Fruit fly (Drosophila melanogaster) whole organism, embryonic: ENCODE measurements around the gene Best2.
A peak's percentile ranks its signal among the peaks of the same experiment; 100 is the strongest.

ENCODE experiments used
- Bdp1 ChIP-seq: fragments of 200-800 bp; sonication (Bioruptor generic); optimal IDR thresholded peaks from 3 replicates; lab custom pipeline; 2016; ENCODE audit warnings: missing biosample characterization, missing genetic modification characterization
- CG10274 ChIP-seq: fragments of 200-800 bp; sonication (Bioruptor generic); optimal IDR thresholded peaks from 3 replicates; lab custom pipeline; 2017; ENCODE audit warnings: missing biosample characterization, mild to moderate bottlenecking, missing genetic modification characterization
- CG11456 ChIP-seq: fragments of 200-800 bp; sonication (Bioruptor generic); IDR thresholded peaks from 3 replicates; pipeline ENCODE4 v1.3.6; 2022; ENCODE audit warnings: missing biosample characterization, missing genetic modification characterization
- CG11560 ChIP-seq: fragments of 200-800 bp; sonication (Bioruptor generic); IDR thresholded peaks from 3 replicates; pipeline ENCODE4 v1.3.6; 2022; ENCODE audit warnings: missing biosample characterization, missing genetic modification characterization
- CG12391 ChIP-seq: fragments of 200-800 bp; sonication (Bioruptor generic); optimal IDR thresholded peaks from 3 replicates; lab custom pipeline; 2018; ENCODE audit warnings: missing biosample characterization, mild to moderate bottlenecking, missing genetic modification characterization, moderate library complexity
- CG12942 ChIP-seq: fragments of 200-800 bp; sonication (Bioruptor generic); optimal IDR thresholded peaks from 3 replicates; lab custom pipeline; 2016; ENCODE audit warnings: missing biosample characterization, missing genetic modification characterization
- CG14710 ChIP-seq: fragments of 200-800 bp; sonication (Bioruptor generic); optimal IDR thresholded peaks from 3 replicates; lab custom pipeline; 2019; ENCODE audit warnings: missing biosample characterization, mild to moderate bottlenecking, missing genetic modification characterization, moderate library complexity
- CG15011 ChIP-seq: fragments of 200-800 bp; sonication (Bioruptor generic); optimal IDR thresholded peaks from 3 replicates; lab custom pipeline; 2018; ENCODE audit warnings: missing biosample characterization, mild to moderate bottlenecking, missing genetic modification characterization
- CG1529 ChIP-seq: fragments of 200-800 bp; sonication (Bioruptor generic); optimal IDR thresholded peaks from 3 replicates; lab custom pipeline; 2018; ENCODE audit warnings: missing biosample characterization, missing genetic modification characterization
- CG1603 ChIP-seq: fragments of 200-800 bp; sonication (Bioruptor generic); optimal IDR thresholded peaks from 2 replicates; lab custom pipeline; 2019; ENCODE audit warnings: missing biosample characterization, mild to moderate bottlenecking, missing genetic modification characterization, moderate library complexity
- CG16815 ChIP-seq: fragments of 200-800 bp; sonication (Bioruptor generic); optimal IDR thresholded peaks from 3 replicates; lab custom pipeline; 2017; ENCODE audit warnings: missing biosample characterization, mild to moderate bottlenecking, missing genetic modification characterization
- CG17186 ChIP-seq: fragments of 200-800 bp; sonication (Bioruptor generic); optimal IDR thresholded peaks from 3 replicates; lab custom pipeline; 2017; ENCODE audit warnings: missing biosample characterization, missing genetic modification reagents, missing genetic modification characterization
- CG17612 ChIP-seq: fragments of 200-800 bp; sonication (Bioruptor generic); IDR thresholded peaks from 2 replicates; pipeline ENCODE4 v1.3.6; 2022; ENCODE audit warnings: missing biosample characterization, missing genetic modification characterization
- CG2199 ChIP-seq: fragments of 200-800 bp; sonication (Bioruptor generic); IDR thresholded peaks from 3 replicates; pipeline ENCODE4 v1.3.6; 2022; ENCODE audit warnings: missing biosample characterization, missing genetic modification characterization
- CG31365 ChIP-seq: fragments of 200-800 bp; sonication (Bioruptor generic); optimal IDR thresholded peaks from 2 replicates; lab custom pipeline; 2018; ENCODE audit warnings: missing biosample characterization, mild to moderate bottlenecking, missing genetic modification characterization
- CG3281 ChIP-seq: fragments of 200-800 bp; sonication (Bioruptor generic); optimal IDR thresholded peaks from 3 replicates; lab custom pipeline; 2017; ENCODE audit warnings: missing biosample characterization, mild to moderate bottlenecking, missing genetic modification characterization
- CG3995 ChIP-seq: fragments of 200-800 bp; sonication (Bioruptor generic); optimal IDR thresholded peaks from 3 replicates; lab custom pipeline; 2016; ENCODE audit warnings: missing biosample characterization, missing genetic modification characterization
- CG42726 ChIP-seq: fragments of 200-800 bp; sonication (Bioruptor generic); IDR thresholded peaks from 2 replicates; pipeline ENCODE4 v1.3.6; 2022; ENCODE audit warnings: missing biosample characterization, missing genetic modification characterization; ENCODE audit not compliant: partially characterized antibody
- CG4707 ChIP-seq: fragments of 200-800 bp; sonication (Bioruptor generic); optimal IDR thresholded peaks from 2 replicates; lab custom pipeline; 2018; ENCODE audit warnings: missing biosample characterization, mild to moderate bottlenecking, missing genetic modification characterization, moderate library complexity
- CG4730 ChIP-seq: fragments of 200-800 bp; sonication (Bioruptor generic); IDR thresholded peaks from 2 replicates; pipeline ENCODE4 v1.3.6; 2022; ENCODE audit warnings: missing biosample characterization, missing genetic modification characterization
- CG7372 ChIP-seq: fragments of 200-800 bp; sonication (Bioruptor generic); IDR thresholded peaks from 2 replicates; pipeline ENCODE4 v1.3.6; 2022; ENCODE audit warnings: missing biosample characterization, missing genetic modification characterization
- CG8388 ChIP-seq: fragments of 200-800 bp; sonication (Bioruptor generic); optimal IDR thresholded peaks from 2 replicates; lab custom pipeline; 2019; ENCODE audit warnings: missing biosample characterization, mild to moderate bottlenecking, missing genetic modification characterization, moderate library complexity
- CrebB ChIP-seq: fragments of 200-800 bp; sonication (Bioruptor generic); optimal IDR thresholded peaks from 3 replicates; lab custom pipeline; 2018; ENCODE audit warnings: missing biosample characterization, mild to moderate bottlenecking, missing genetic modification characterization
- Deaf1 ChIP-seq: fragments of 200-800 bp; optimal IDR thresholded peaks from 3 replicates; lab custom pipeline; 2019; ENCODE audit warnings: missing biosample characterization, mild to moderate bottlenecking, missing genetic modification characterization, moderate library complexity
- Dp ChIP-seq: fragments of 200-800 bp; sonication (Bioruptor generic); optimal IDR thresholded peaks from 2 replicates; lab custom pipeline; 2018; ENCODE audit warnings: missing biosample characterization, mild to moderate bottlenecking, missing genetic modification characterization, moderate library complexity
- E2f1 ChIP-seq: fragments of 200-800 bp; sonication (Bioruptor generic); IDR thresholded peaks from 2 replicates; pipeline ENCODE4 v1.3.6; 2022; ENCODE audit warnings: missing biosample characterization, missing genetic modification characterization
- Ets65A ChIP-seq: fragments of 200-800 bp; sonication (Bioruptor generic); peaks from one replicate; lab custom pipeline; 2016; ENCODE audit warnings: missing biosample characterization, missing genetic modification characterization
- Mrtf ChIP-seq: fragments of 200-800 bp; sonication (Bioruptor generic); IDR thresholded peaks from 3 replicates; pipeline ENCODE4 v1.3.6; 2022; ENCODE audit warnings: missing biosample characterization, missing genetic modification characterization
- Rfx ChIP-seq: fragments of 200-800 bp; sonication (Bioruptor generic); IDR thresholded peaks from 2 replicates; pipeline ENCODE4 v1.3.6; 2022; ENCODE audit warnings: missing biosample characterization, missing genetic modification characterization
- Scr ChIP-seq: fragments of 200-800 bp; sonication (Bioruptor generic); IDR thresholded peaks from 2 replicates; pipeline ENCODE4 v1.3.6; 2022; ENCODE audit warnings: missing biosample characterization, missing genetic modification characterization; ENCODE audit not compliant: partially characterized antibody
- Stat92E ChIP-seq, 3 experiments: fragments of >200 bp in 2 of 3; fragments of 200-800 bp in 1 of 3; sonication (Bioruptor generic) in 1 of 3; optimal IDR thresholded peaks; 2 replicates each; lab custom pipeline; 2017 to 2019; ENCODE audit warnings: missing biosample characterization in 3 of 3, missing genetic modification characterization in 3 of 3, mild to moderate bottlenecking in 1 of 3, moderate library complexity in 1 of 3
- Taf1 ChIP-seq: fragments of 200-800 bp; sonication (Bioruptor generic); IDR thresholded peaks from 2 replicates; pipeline ENCODE4 v1.3.6; 2022; ENCODE audit warnings: missing biosample characterization, missing genetic modification characterization
- Trl ChIP-seq, 3 experiments: fragments of >200 bp in 2 of 3; fragments of 200-800 bp in 1 of 3; sonication (Bioruptor generic) in 1 of 3; optimal IDR thresholded peaks; 2 replicates in 1 of 3; 3 replicates in 2 of 3; lab custom pipeline; 2016 to 2017; ENCODE audit warnings: missing biosample characterization in 1 of 3, missing genetic modification characterization in 1 of 3
- Xrp1 ChIP-seq: fragments of 200-800 bp; sonication (Bioruptor generic); IDR thresholded peaks from 2 replicates; pipeline ENCODE4 v1.3.6; 2022; ENCODE audit warnings: missing biosample characterization, missing genetic modification characterization
- ap ChIP-seq: fragments of 200-800 bp; sonication (Bioruptor generic); IDR thresholded peaks from 2 replicates; pipeline ENCODE4 v1.3.6; 2022; ENCODE audit warnings: missing biosample characterization, missing genetic modification characterization
- ato ChIP-seq: fragments of 200-800 bp; sonication (Bioruptor generic); IDR thresholded peaks from 2 replicates; pipeline ENCODE4 v1.3.6; 2022; ENCODE audit warnings: missing biosample characterization, missing genetic modification characterization; ENCODE audit not compliant: partially characterized antibody
- br ChIP-seq: fragments of >200 bp; optimal IDR thresholded peaks from 2 replicates; lab custom pipeline; 2017
- bsh ChIP-seq, 2 experiments: fragments of 200-800 bp; sonication (Bioruptor generic); optimal IDR thresholded peaks; 2 replicates each; lab custom pipeline; 2017 to 2018; ENCODE audit warnings: mild to moderate bottlenecking in 2 of 2, missing biosample characterization in 2 of 2, missing genetic modification characterization in 2 of 2, moderate library complexity in 1 of 2
- caup ChIP-seq: fragments of 200-800 bp; sonication (Bioruptor generic); optimal IDR thresholded peaks from 3 replicates; lab custom pipeline; 2017; ENCODE audit warnings: missing biosample characterization, mild to moderate bottlenecking, missing genetic modification characterization, moderate library complexity; ENCODE audit not compliant: severe bottlenecking
- fu2 ChIP-seq: fragments of 200-800 bp; sonication (Bioruptor generic); optimal IDR thresholded peaks from 2 replicates; lab custom pipeline; 2016; ENCODE audit warnings: missing biosample characterization, missing genetic modification characterization
- kay ChIP-seq: fragments of 200-800 bp; sonication (Bioruptor generic); optimal IDR thresholded peaks from 2 replicates; lab custom pipeline; 2016; ENCODE audit warnings: missing biosample characterization, missing genetic modification characterization
- luna ChIP-seq: fragments of 200-800 bp; sonication (Bioruptor generic); optimal IDR thresholded peaks from 2 replicates; lab custom pipeline; 2016; ENCODE audit warnings: missing biosample characterization, missing genetic modification characterization
- otp ChIP-seq: fragments of 200-800 bp; sonication (Bioruptor generic); IDR thresholded peaks from 3 replicates; pipeline ENCODE4, ENCODE4 v1.3.6; 2022; ENCODE audit warnings: missing biosample characterization, missing genetic modification characterization
- pum ChIP-seq: fragments of 200-800 bp; sonication (Bioruptor generic); optimal IDR thresholded peaks from 2 replicates; lab custom pipeline; 2016; ENCODE audit warnings: missing biosample characterization, missing genetic modification characterization
- repo ChIP-seq: fragments of 200-800 bp; sonication (Bioruptor generic); optimal IDR thresholded peaks from 2 replicates; lab custom pipeline; 2016; ENCODE audit warnings: missing biosample characterization, missing genetic modification characterization
- salm ChIP-seq: fragments of 200-800 bp; sonication (Bioruptor generic); optimal IDR thresholded peaks from 2 replicates; lab custom pipeline; 2018; ENCODE audit warnings: missing biosample characterization, mild to moderate bottlenecking, missing genetic modification characterization
- sens ChIP-seq: fragments of 200-800 bp; sonication (Bioruptor generic); peaks from one replicate; lab custom pipeline; 2016; ENCODE audit warnings: missing biosample characterization, missing genetic modification characterization
- sna ChIP-seq: fragments of 200-800 bp; sonication (Bioruptor generic); IDR thresholded peaks from 2 replicates; pipeline ENCODE4 v1.3.6; 2022; ENCODE audit warnings: missing biosample characterization, missing genetic modification characterization; ENCODE audit not compliant: partially characterized antibody
- zfh1 ChIP-seq: fragments of 200-800 bp; sonication (Bioruptor generic); IDR thresholded peaks from 3 replicates; pipeline ENCODE4 v1.3.6; 2022; ENCODE audit warnings: missing biosample characterization, missing genetic modification characterization

The Best2 gene

dm6 chr3L:6262644-6263404 lies 6.4 kb upstream of the Best2 start, which contains the start of gene Ldh (continued):
- TF ChIP-seq Taf1 (GFP tag; lab: Robert Waterston, UW) (peak; percentile 76), Rfx (peak; percentile 90), pum (GFP tag; lab: Kevin White, UChicago) (peak; percentile 83), CG14710 (tag; lab: Kevin White, UChicago) (peak; percentile 97), fu2 (peak; percentile 67), Mrtf (GFP tag; lab: Robert Waterston, UW) (peak; percentile 80), E2f1 (GFP tag; lab: Robert Waterston, UW) (peak; percentile 90), CG42726 (GFP tag; lab: Robert Waterston, UW) (no peak), CG11456 (GFP tag; lab: Robert Waterston, UW) (peak; percentile 85), br (lab: Kevin White, UChicago) (no peak), kay (peak; percentile 90), CG4730 (GFP tag; lab: Robert Waterston, UW) (peak; percentile 82), CG8388 (GFP tag; lab: Kevin White, UChicago) (peak; percentile 96), Trl (optimal IDR thresholded peaks at IDR 0.05; lab: Kevin White, UChicago) (peak; percentile 57 to 65), Trl (GFP tag; optimal IDR thresholded peaks at IDR 0.05; lab: Kevin White, UChicago) (peak; percentile 68), CG7372 (GFP tag; lab: Robert Waterston, UW) (peak; percentile 92), Stat92E (GFP tag; optimal IDR thresholded peaks at IDR 0.05; lab: Kevin White, UChicago) (peak in 1 of 3 experiments; percentile 94), CG2199 (GFP tag; lab: Robert Waterston, UW) (peak; percentile 72; the same call in 1 of the 3 replicates), ato (no peak), sna (GFP tag; lab: Robert Waterston, UW) (no peak), CG17612 (GFP tag; lab: Robert Waterston, UW) (peak; percentile 67; the same call in 1 of the 2 replicates), ap (GFP tag; lab: Robert Waterston, UW) (peak; percentile 84), CG12942 (peak; percentile 91), CG3281 (GFP tag; lab: Kevin White, UChicago) (peak; percentile 93), CG17186 (peak; percentile 61), zfh1 (GFP tag; lab: Robert Waterston, UW) (peak; percentile 85), repo (GFP tag; lab: Kevin White, UChicago) (peak; percentile 56), CrebB (tag; lab: Kevin White, UChicago) (peak; percentile 93), luna (peak; percentile 44), CG3995 (GFP tag; lab: Kevin White, UChicago) (peak; percentile 58), Scr (no peak), Dp (GFP tag; lab: Kevin White, UChicago) (no peak), Ets65A (GFP tag; lab: Kevin White, UChicago) (peak; percentile 97), caup (peak; percentile 94), salm (tag; lab: Kevin White, UChicago) (peak; percentile 94), CG1603 (tag; lab: Kevin White, UChicago) (peak; percentile 88), sens (GFP tag; lab: Kevin White, UChicago) (peak; percentile 99), Bdp1 (GFP tag; lab: Kevin White, UChicago) (peak; percentile 80), CG1529 (GFP tag; lab: Kevin White, UChicago) (peak; percentile 92), otp (GFP tag; lab: Robert Waterston, UW) (peak; percentile 83), CG31365 (peak; percentile 71), Deaf1 (peak; percentile 81), CG4707 (peak; percentile 90), CG11560 (tag; lab: Robert Waterston, UW) (peak; percentile 83), Xrp1 (peak; percentile 98), CG15011 (GFP tag; lab: Kevin White, UChicago) (peak; percentile 92), bsh (GFP tag; optimal IDR thresholded peaks at IDR 0.05; lab: Kevin White, UChicago) (peak; percentile 82 to 97), CG16815 (GFP tag; lab: Kevin White, UChicago) (peak; percentile 94), CG10274 (GFP tag; lab: Kevin White, UChicago) (peak; percentile 76), CG12391 (peak; percentile 99)
